Fruit fly (Drosophila melanogaster): ENCODE results near the gene Meltrin.

Meltrin gene

dm6 chr3R:14696949-14697513, at the start of gene Meltrin:
Meltrin (minus strand) TSS chr3R:14697292.
- TF ChIP-seq CTCF (optimal IDR thresholded peaks at IDR 0.05) (peak; percentile 53 to 58), CG8478 (optimal IDR thresholded peaks at IDR 0.05) (no peak)

dm6 chr3R:14744339-14745129, 47.4 kb upstream of the Meltrin start:
- TF ChIP-seq CTCF (optimal IDR thresholded peaks at IDR 0.05) (no peak), CG8478 (optimal IDR thresholded peaks at IDR 0.05) (no peak)

DNA sequence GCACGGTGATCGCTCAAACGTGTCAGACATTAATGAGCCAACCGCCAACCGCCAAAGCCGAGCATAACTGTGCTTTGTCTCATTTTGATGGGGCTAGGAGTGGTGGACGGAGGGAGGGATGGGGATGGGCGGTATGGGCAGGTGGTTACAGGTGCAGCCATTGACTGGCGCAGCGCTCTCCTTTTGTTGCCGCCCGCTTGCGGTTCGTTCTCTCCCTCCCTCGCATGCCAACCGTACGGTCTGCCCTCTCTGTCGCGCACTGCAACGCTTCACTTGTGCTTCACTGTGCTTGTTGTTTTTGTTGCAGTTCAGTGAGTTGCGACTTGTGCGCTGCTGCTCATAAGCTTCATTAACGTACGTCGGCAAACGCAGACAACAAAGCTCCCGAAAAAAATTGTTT, 46.3 kb upstream of the Meltrin start:
- TF ChIP-seq CG8478 (optimal IDR thresholded peaks at IDR 0.05): no peak
- no peak for TF ChIP-seq CTCF (optimal IDR thresholded peaks at IDR 0.05)

- no peak for TF ChIP-seq CTCF (optimal IDR thresholded peaks at IDR 0.05)
- TF ChIP-seq CG8478 (optimal IDR thresholded peaks at IDR 0.05): no peak
Observed at dm6 chr3R:14742928-14743327, 45.8 kb upstream of the Meltrin start.

DNA sequence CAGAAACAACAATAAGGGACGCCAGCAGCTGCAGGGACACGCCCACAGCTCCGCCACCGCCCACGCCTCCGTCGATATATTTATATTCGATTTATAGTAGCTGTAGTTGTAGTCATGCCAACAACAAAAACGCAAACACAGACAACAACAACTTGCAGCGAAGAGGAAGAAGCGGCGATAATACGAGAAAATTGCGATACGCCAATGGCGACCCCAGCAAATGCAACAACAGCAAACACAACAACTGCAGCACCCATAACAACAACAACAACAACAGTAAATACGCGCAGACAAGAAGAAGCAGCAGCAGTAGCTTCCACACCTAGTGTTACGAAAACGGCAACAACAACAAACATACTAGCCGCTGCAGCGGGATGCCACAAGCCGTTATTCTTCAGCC, 45.0 kb upstream of the Meltrin start:
- TF ChIP-seq CG8478 (optimal IDR thresholded peaks at IDR 0.05) (no peak), CTCF (optimal IDR thresholded peaks at IDR 0.05) (no peak)

DNA sequence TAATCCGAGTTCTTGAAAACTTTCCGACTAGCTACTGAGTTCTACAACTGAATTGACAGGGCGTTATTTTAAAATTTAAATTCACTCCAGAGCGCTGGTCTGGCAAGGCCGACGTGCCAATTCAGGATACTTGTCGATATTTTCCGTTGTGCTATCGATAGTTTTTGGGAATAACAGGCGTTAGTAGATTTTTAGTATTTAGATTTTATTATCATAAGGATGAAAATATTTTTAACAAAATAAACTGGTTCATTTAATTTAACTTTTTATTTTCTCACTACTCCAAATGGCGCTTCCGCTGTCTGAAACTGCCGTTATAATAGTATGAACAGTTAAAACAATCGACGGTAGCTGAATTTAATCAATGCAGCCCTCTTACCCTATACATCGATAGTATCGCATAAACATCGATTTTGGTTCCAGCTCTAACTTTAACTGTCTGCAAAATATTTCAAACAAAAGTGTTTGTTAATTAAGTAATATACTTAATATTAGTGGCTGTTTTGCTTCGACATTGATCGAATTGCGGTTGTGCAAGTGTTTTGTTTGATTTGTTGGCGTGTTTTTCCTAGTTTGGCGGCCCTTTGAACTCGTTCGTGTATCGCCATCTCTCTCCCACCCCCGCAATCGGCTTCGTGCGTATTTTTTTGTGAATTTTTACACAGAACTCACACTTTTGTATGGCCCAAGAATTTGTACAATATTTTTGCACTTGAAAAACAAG, 44.3 kb upstream of the Meltrin start, which contains the start of the genes eff and jvl:
Gene eff (minus strand): TSS at position 128 of the 724 bp plus-strand sequence.
Gene jvl (plus strand): TSS at position 391 of the 724 bp plus-strand sequence.
- TF ChIP-seq CTCF (optimal IDR thresholded peaks at IDR 0.05) (no peak), CG8478 (optimal IDR thresholded peaks at IDR 0.05) (no peak)

DNA sequence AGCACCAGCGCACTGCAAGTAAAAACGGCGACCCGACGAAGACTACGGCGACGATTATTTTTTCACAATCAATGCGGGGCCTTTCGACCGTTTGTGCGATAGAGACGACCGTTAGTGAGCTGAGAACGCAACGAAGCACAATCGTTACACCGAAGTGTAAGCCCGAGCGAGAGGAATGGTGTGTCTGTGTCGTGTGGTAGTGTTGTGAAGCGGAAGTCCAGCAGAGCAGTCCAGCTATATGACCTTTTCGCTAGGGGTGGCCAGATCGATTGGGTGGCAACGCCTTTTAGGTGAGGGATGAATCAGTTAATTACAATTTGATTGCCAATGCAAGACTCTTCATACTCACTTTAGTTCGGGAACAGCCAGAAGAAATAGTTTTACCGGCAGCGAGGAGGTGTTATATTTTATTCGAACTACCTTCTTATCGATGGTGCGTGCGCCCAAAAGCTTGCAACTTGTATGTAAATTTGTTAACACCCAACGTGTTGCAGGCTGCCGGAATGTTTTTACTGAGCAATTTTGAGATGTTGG, 43.6 kb upstream of the Meltrin start:
- TF ChIP-seq CG8478 (optimal IDR thresholded peaks at IDR 0.05): no peak
- TF ChIP-seq CTCF (optimal IDR thresholded peaks at IDR 0.05): peak; percentile 30 to 48

- TF ChIP-seq CTCF (optimal IDR thresholded peaks at IDR 0.05): no peak
- no peak for TF ChIP-seq CG8478 (optimal IDR thresholded peaks at IDR 0.05)
Observed at dm6 chr3R:14740253-14740522, 43.1 kb upstream of the Meltrin start.

dm6 chr3R:14739501-14740252, 42.6 kb upstream of the Meltrin start:
- no peak for TF ChIP-seq CG8478 (optimal IDR thresholded peaks at IDR 0.05)
- no peak for TF ChIP-seq CTCF (optimal IDR thresholded peaks at IDR 0.05)

dm6 chr3R:14739088-14739487, 42.0 kb upstream of the Meltrin start:
- TF ChIP-seq CTCF (optimal IDR thresholded peaks at IDR 0.05) (no peak), CG8478 (optimal IDR thresholded peaks at IDR 0.05) (no peak)

dm6 chr3R:14737894-14738860, 41.1 kb upstream of the Meltrin start:
- TF ChIP-seq CG8478 (optimal IDR thresholded peaks at IDR 0.05) (no peak), CTCF (optimal IDR thresholded peaks at IDR 0.05) (no peak)

dm6 chr3R:14736674-14737073, 39.6 kb upstream of the Meltrin start:
- TF ChIP-seq CG8478 (optimal IDR thresholded peaks at IDR 0.05) (no peak), CTCF (optimal IDR thresholded peaks at IDR 0.05) (no peak)

dm6 chr3R:14736001-14736400, 38.9 kb upstream of the Meltrin start:
- TF ChIP-seq CG8478 (optimal IDR thresholded peaks at IDR 0.05) (no peak), CTCF (optimal IDR thresholded peaks at IDR 0.05) (no peak)
